Fruit fly (Drosophila melanogaster): Measurements from ENCODE around the gene CG43091.

Gene CG43091

DNA sequence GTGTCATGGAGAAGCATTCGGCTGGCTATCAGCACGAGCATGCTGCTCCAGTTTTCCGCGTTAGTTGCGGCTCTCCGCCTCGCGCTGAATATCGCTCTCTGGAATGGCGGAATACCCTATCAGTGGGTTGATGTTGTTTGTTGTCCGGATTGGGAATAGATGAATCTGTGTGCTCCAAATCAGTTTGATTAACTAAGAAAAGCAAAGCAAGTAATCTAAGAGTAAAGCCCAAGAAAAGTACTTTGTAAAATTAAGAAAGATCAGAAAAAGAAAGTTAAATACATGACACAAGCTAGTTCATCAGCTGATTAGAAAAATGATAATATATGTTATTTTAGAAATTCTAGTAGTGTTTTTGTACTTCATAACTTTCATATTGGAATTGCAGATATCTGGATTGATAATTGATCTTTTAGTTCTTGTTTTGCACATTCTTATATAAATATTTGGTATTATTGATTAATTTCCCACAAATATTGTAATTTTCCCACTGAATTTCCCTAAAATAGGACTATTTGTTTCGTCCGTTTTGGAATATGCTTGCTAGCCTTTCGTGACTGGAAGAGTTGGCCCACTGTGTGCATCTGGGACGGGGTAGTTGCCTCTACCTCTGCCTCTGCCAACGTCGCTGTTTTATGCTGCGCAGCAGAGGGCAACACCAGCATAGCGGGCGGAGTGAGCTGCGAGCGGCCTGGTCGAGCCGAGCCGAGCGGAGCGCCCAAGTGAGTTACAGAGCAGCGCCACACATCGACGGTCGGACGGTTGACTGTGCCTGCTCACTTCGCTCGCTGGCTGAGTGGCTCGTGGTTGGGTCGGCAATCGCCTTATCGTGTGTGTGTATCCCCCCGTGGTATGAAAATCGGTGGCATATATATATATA lies 14.4 kb downstream of the CG43091 start (continued):
- TF ChIP-seq her (GFP tag; optimal IDR thresholded peaks at IDR 0.05) (peak; percentile 27), D19A (tag; optimal IDR thresholded peaks at IDR 0.05) (peak; percentile 92), MTF-1 (GFP tag; optimal IDR thresholded peaks at IDR 0.05; ENCODE audit: borderline replicate concordance) (no peak), cas (GFP tag; IDR thresholded peaks at IDR 0.05) (0 out of 2 replicates have a peak, but pooled peaks have one; percentile 25), knrl (GFP tag; IDR thresholded peaks at IDR 0.05; ENCODE audit: partially characterized antibody) (no peak), CG15514 (GFP tag; optimal IDR thresholded peaks at IDR 0.05) (peak; percentile 64), Ets65A (GFP tag) (peak; percentile 90), TFAM (GFP tag; optimal IDR thresholded peaks at IDR 0.05) (no peak), CTCF (GFP tag; optimal IDR thresholded peaks at IDR 0.05) (peak; percentile 31), CG12071 (GFP tag; optimal IDR thresholded peaks at IDR 0.05) (peak; percentile 38), kay (GFP tag; optimal IDR thresholded peaks at IDR 0.05) (no peak), E2f2 (GFP tag; IDR thresholded peaks at IDR 0.05) (no peak; the same call in 1 of the 2 replicates), Hmr (GFP tag; optimal IDR thresholded peaks at IDR 0.05) (peak; percentile 66), Sry-β (GFP tag; optimal IDR thresholded peaks at IDR 0.05) (no peak), sens (GFP tag) (peak; percentile 92), Gug (GFP tag; IDR thresholded peaks at IDR 0.05) (peak; percentile 79), ERR (GFP tag; optimal IDR thresholded peaks at IDR 0.05) (no peak), Doc3 (GFP tag; IDR thresholded peaks at IDR 0.05; ENCODE audit: partially characterized antibody) (no peak), CG2678 (tag; optimal IDR thresholded peaks at IDR 0.05) (peak; percentile 81), CG15479 (GFP tag; optimal IDR thresholded peaks at IDR 0.05) (no peak), CG15696 (tag; optimal IDR thresholded peaks at IDR 0.05) (no peak), CG17912 (GFP tag; optimal IDR thresholded peaks at IDR 0.05) (no peak), CG5180 (GFP tag; optimal IDR thresholded peaks at IDR 0.05) (peak; percentile 11), Rx (GFP tag; IDR thresholded peaks at IDR 0.05) (peak; percentile 57), tgo (GFP tag; IDR thresholded peaks at IDR 0.05) (peak; percentile 43; the same call in 2 of the 3 replicates), MESR4 (GFP tag; optimal IDR thresholded peaks at IDR 0.05) (peak; percentile 6), en (GFP tag; optimal IDR thresholded peaks at IDR 0.05) (no peak), gfzf (GFP tag; optimal IDR thresholded peaks at IDR 0.05) (no peak), chinmo (GFP tag; IDR thresholded peaks at IDR 0.05; ENCODE audit: partially characterized antibody) (peak; percentile 89; the same call in 2 of the 4 replicates), CG1647 (GFP tag; optimal IDR thresholded peaks at IDR 0.05) (no peak), onecut (GFP tag; IDR thresholded peaks at IDR 0.05) (no peak; the same call in 1 of the 2 replicates), Vsx1 (GFP tag; optimal IDR thresholded peaks at IDR 0.05) (peak; percentile 51), lbe (GFP tag; optimal IDR thresholded peaks at IDR 0.05) (no peak), bsh (GFP tag; optimal IDR thresholded peaks at IDR 0.05) (peak in 1 of 2 experiments; percentile 54), fd64A (GFP tag; optimal IDR thresholded peaks at IDR 0.05) (peak; percentile 46), Hr39 (optimal IDR thresholded peaks at IDR 0.05) (no peak), lov (optimal IDR thresholded peaks at IDR 0.05) (no peak), lov (GFP tag; IDR thresholded peaks at IDR 0.05) (0 out of 3 replicates have a peak, but pooled peaks have one; percentile 55), tin (GFP tag; optimal IDR thresholded peaks at IDR 0.05) (peak; percentile 54), zfh1 (GFP tag; IDR thresholded peaks at IDR 0.05) (peak; percentile 42; the same call in 2 of the 3 replicates), CG31224 (GFP tag; IDR thresholded peaks at IDR 0.05) (no peak; the same call in 1 of the 2 replicates), CG3065 (GFP tag; optimal IDR thresholded peaks at IDR 0.05) (no peak), wek (GFP tag; optimal IDR thresholded peaks at IDR 0.05) (no peak), gce (GFP tag; IDR thresholded peaks at IDR 0.05) (peak; percentile 65; the same call in 2 of the 3 replicates), Sox100B (GFP tag; optimal IDR thresholded peaks at IDR 0.05) (peak; percentile 81), CG10979 (tag; optimal IDR thresholded peaks at IDR 0.05) (peak; percentile 55), Bdp1 (GFP tag; optimal IDR thresholded peaks at IDR 0.05) (no peak), bbx (GFP tag; IDR thresholded peaks at IDR 0.05; ENCODE audit: partially characterized antibody) (peak; percentile 61), Usf (GFP tag; optimal IDR thresholded peaks at IDR 0.05) (no peak)

Data from whole organism, embryonic.